Worm (Caenorhabditis elegans) whole organism, L4 larva: Measurements from ENCODE around the gene srh-92.

Experiments
- F44E2.7 ChIP-seq: fragments of 200-800 bp; sonication (Bioruptor generic); IDR thresholded peaks from 2 replicates; pipeline ENCODE4 v2.1.2; 2022; ENCODE audit warnings: missing genetic modification characterization, missing compliant biosample characterization
- F49E8.2 ChIP-seq: sonication (generic microtip); optimal IDR thresholded peaks from 2 replicates; lab custom pipeline; 2016; ENCODE audit warnings: missing compliant biosample characterization, mild to moderate bottlenecking, missing genetic modification characterization, borderline replicate concordance
- T26A8.4 ChIP-seq: fragments of 200-800 bp; sonication (Bioruptor generic); IDR thresholded peaks from 2 replicates; pipeline ENCODE4 v1.3.6; 2022; ENCODE audit warnings: missing genetic modification characterization, missing compliant biosample characterization
- Y48G9A.11 ChIP-seq: fragments of 200-800 bp; sonication (Bioruptor generic); IDR thresholded peaks from 2 replicates; pipeline ENCODE4 v1.3.6; 2022; ENCODE audit warnings: missing genetic modification reagents, missing genetic modification characterization, missing compliant biosample characterization
- Y75B8A.6 ChIP-seq: fragments of 200-800 bp; sonication (Bioruptor generic); IDR thresholded peaks from 2 replicates; pipeline ENCODE4 v1.3.6; 2022; ENCODE audit warnings: missing genetic modification reagents, missing genetic modification characterization, missing compliant biosample characterization
- aha-1 ChIP-seq: fragments of 150-350 bp; peaks from one replicate; lab custom pipeline; 2014; ENCODE audit warnings: missing biosample characterization, missing genetic modification characterization
- aly-2 ChIP-seq: sonication (generic microtip); optimal IDR thresholded peaks from 2 replicates; lab custom pipeline; 2018; ENCODE audit warnings: missing biosample characterization, missing genetic modification characterization
- ama-1 ChIP-seq: fragments of 150-350 bp; optimal IDR thresholded peaks from 2 replicates; lab custom pipeline; 2014; ENCODE audit warnings: inconsistent platforms, mixed read lengths
- arid-1 ChIP-seq: fragments of 200-800 bp; sonication (Bioruptor generic); conservative IDR thresholded peaks from 2 replicates; pipeline ENCODE4 v1.3.6; 2022; ENCODE audit warnings: missing genetic modification reagents, missing genetic modification characterization, missing compliant biosample characterization
- attf-4 ChIP-seq: sonication (generic microtip); optimal IDR thresholded peaks from 3 replicates; lab custom pipeline; 2017; ENCODE audit warnings: missing biosample characterization, missing genetic modification characterization
- ceh-20 ChIP-seq: fragments of 200-800 bp; sonication (Bioruptor generic); IDR thresholded peaks from 2 replicates; pipeline ENCODE4 v1.3.6; 2022; ENCODE audit warnings: missing genetic modification reagents, missing genetic modification characterization, missing compliant biosample characterization
- ceh-28 ChIP-seq: fragments of 150-350 bp; optimal IDR thresholded peaks from 2 replicates; lab custom pipeline; 2014; ENCODE audit warnings: missing biosample characterization, missing genetic modification reagents, missing genetic modification characterization
- ceh-62 ChIP-seq: sonication (generic microtip); optimal IDR thresholded peaks from 2 replicates; lab custom pipeline; 2017; ENCODE audit warnings: missing biosample characterization, missing genetic modification characterization
- cey-2 ChIP-seq: sonication (generic microtip); optimal IDR thresholded peaks from 3 replicates; lab custom pipeline; 2017; ENCODE audit warnings: missing genetic modification characterization, mild to moderate bottlenecking, missing compliant biosample characterization, antibody characterized with exemption, borderline replicate concordance; ENCODE audit not compliant: insufficient read depth
- daf-8 ChIP-seq: fragments of 200-800 bp; sonication (Bioruptor generic); IDR thresholded peaks from 2 replicates; pipeline ENCODE4 v1.3.6; 2022; ENCODE audit warnings: missing genetic modification characterization, missing compliant biosample characterization
- dmd-6 ChIP-seq: fragments of 200-800 bp; sonication (Bioruptor generic); IDR thresholded peaks from 2 replicates; pipeline ENCODE4 v1.3.6; 2022; ENCODE audit warnings: missing genetic modification reagents, missing genetic modification characterization, missing compliant biosample characterization
- dmd-9 ChIP-seq: fragments of 200-800 bp; sonication (Bioruptor generic); IDR thresholded peaks from 2 replicates; pipeline ENCODE4 v1.3.6; 2022; ENCODE audit warnings: missing genetic modification reagents, missing genetic modification characterization, missing compliant biosample characterization
- duxl-1 ChIP-seq: sonication (generic microtip); optimal IDR thresholded peaks from 2 replicates; lab custom pipeline; 2016; ENCODE audit warnings: mild to moderate bottlenecking, missing genetic modification characterization, moderate library complexity, missing compliant biosample characterization; ENCODE audit not compliant: poor library complexity
- lim-7 ChIP-seq: fragments of 200-800 bp; sonication (Bioruptor generic); IDR thresholded peaks from 2 replicates; pipeline ENCODE4 v1.3.6; 2022; ENCODE audit warnings: missing genetic modification characterization, missing compliant biosample characterization
- lin-1 ChIP-seq: fragments of 200-800 bp; sonication (Bioruptor generic); IDR thresholded peaks from 2 replicates; pipeline ENCODE4 v1.3.6; 2022; ENCODE audit warnings: missing genetic modification reagents, missing genetic modification characterization, missing compliant biosample characterization
- lin-38 ChIP-seq: fragments of 200-800 bp; sonication (Bioruptor generic); IDR thresholded peaks from 2 replicates; pipeline ENCODE4 v1.3.6; 2022; ENCODE audit warnings: missing genetic modification reagents, missing genetic modification characterization, missing compliant biosample characterization
- lir-3 ChIP-seq: sonication (generic microtip); optimal IDR thresholded peaks from 2 replicates; lab custom pipeline; 2016; ENCODE audit warnings: mild to moderate bottlenecking, missing genetic modification characterization, missing compliant biosample characterization
- madf-5 ChIP-seq, 2 experiments: fragments of 200-800 bp; sonication (Bioruptor generic); IDR thresholded peaks; 2 replicates each; pipeline ENCODE4 v1.3.6; 2022; ENCODE audit warnings: missing compliant biosample characterization in 2 of 2, missing genetic modification characterization in 2 of 2
- madf-9 ChIP-seq: fragments of 200-800 bp; sonication (Bioruptor generic); conservative IDR thresholded peaks from 2 replicates; pipeline ENCODE4 v1.3.6; 2022; ENCODE audit warnings: missing genetic modification reagents, missing genetic modification characterization, missing compliant biosample characterization
- mdl-1 ChIP-seq, 2 experiments: fragments of 150-350 bp in 1 of 2; sonication (generic microtip) in 1 of 2; optimal IDR thresholded peaks; 2 replicates each; lab custom pipeline; 2014 to 2017; ENCODE audit warnings: missing biosample characterization in 2 of 2, missing genetic modification characterization in 2 of 2
- mdt-29 ChIP-seq: fragments of 200-800 bp; sonication (Bioruptor generic); IDR thresholded peaks from 2 replicates; pipeline ENCODE4 v1.3.6; 2022; ENCODE audit warnings: missing genetic modification reagents, missing genetic modification characterization, missing compliant biosample characterization
- mes-2 ChIP-seq: sonication (generic microtip); optimal IDR thresholded peaks from 2 replicates; lab custom pipeline; 2016; ENCODE audit warnings: missing genotype, mild to moderate bottlenecking, missing genetic modification characterization, missing compliant biosample characterization; ENCODE audit not compliant: poor library complexity, severe bottlenecking
- mxl-2 ChIP-seq: fragments of 200-800 bp; sonication (Bioruptor generic); conservative IDR thresholded peaks from 2 replicates; pipeline ENCODE4 v1.3.6; 2022; ENCODE audit warnings: missing genetic modification reagents, missing genetic modification characterization, missing compliant biosample characterization
- mxl-3 ChIP-seq: fragments of 200-800 bp; sonication (Bioruptor generic); optimal IDR thresholded peaks from 2 replicates; lab custom pipeline; 2018; ENCODE audit warnings: mild to moderate bottlenecking, missing genetic modification characterization, missing compliant biosample characterization
- nhr-42 ChIP-seq: fragments of 200-800 bp; sonication (Bioruptor generic); IDR thresholded peaks from 2 replicates; pipeline ENCODE4 v1.3.6; 2022; ENCODE audit warnings: missing genetic modification characterization, missing compliant biosample characterization
- pha-4 ChIP-seq, 2 experiments: fragments of 150-350 bp in 1 of 2; fragments of 200-800 bp in 1 of 2; sonication (Bioruptor generic) in 1 of 2; IDR thresholded peaks in 1 of 2; optimal IDR thresholded peaks in 1 of 2; 2 replicates each; pipeline versions ENCODE4 v1.3.6 to Lab custom; 2014 to 2022; ENCODE audit warnings: missing genetic modification characterization in 2 of 2, missing genetic modification reagents in 2 of 2, missing biosample characterization in 1 of 2, missing compliant biosample characterization in 1 of 2
- set-16 ChIP-seq: fragments of 200-800 bp; sonication (Bioruptor generic); IDR thresholded peaks from 2 replicates; pipeline ENCODE4 v1.3.6; 2022; ENCODE audit warnings: missing genetic modification reagents, missing genetic modification characterization, missing compliant biosample characterization
- skn-1 ChIP-seq: fragments of 150-350 bp; optimal IDR thresholded peaks from 2 replicates; lab custom pipeline; 2014; ENCODE audit warnings: missing biosample characterization, missing genetic modification characterization
- snpc-1.2 ChIP-seq: fragments of 200-800 bp; sonication (Bioruptor generic); IDR thresholded peaks from 2 replicates; pipeline ENCODE4 v1.3.6; 2022; ENCODE audit warnings: missing genetic modification reagents, missing genetic modification characterization, missing compliant biosample characterization
- spr-1 ChIP-seq: sonication (generic microtip); optimal IDR thresholded peaks from 2 replicates; lab custom pipeline; 2016; ENCODE audit warnings: mild to moderate bottlenecking, missing genetic modification characterization, missing compliant biosample characterization
- spr-3 ChIP-seq: fragments of 200-800 bp; sonication (Bioruptor generic); optimal IDR thresholded peaks from 2 replicates; lab custom pipeline; 2018; ENCODE audit warnings: mild to moderate bottlenecking, missing genetic modification characterization, missing compliant biosample characterization
- ztf-11 ChIP-seq: fragments of 150-350 bp; optimal IDR thresholded peaks from 2 replicates; lab custom pipeline; 2014; ENCODE audit warnings: missing biosample characterization, missing genetic modification characterization

The srh-92 gene

ce11 chrV:7432441-7433146 lies 28.2 kb downstream of the srh-92 start (continued):
- TF ChIP-seq nhr-42 (no peak), Y75B8A.6 (0 out of 2 replicates have a peak, but pooled peaks have one; percentile 27), daf-8 (GFP tag; lab: Robert Waterston, UW) (0 out of 2 replicates have a peak, but pooled peaks have one; percentile 50), pha-4 (GFP tag; IDR thresholded peaks at IDR 0.05; lab: Robert Waterston, UW) (peak; percentile 39; the same call in 1 of the 2 replicates), pha-4 (tag; optimal IDR thresholded peaks at IDR 0.05; lab: Kevin White, UChicago) (no peak), mdt-29 (GFP tag; lab: Robert Waterston, UW) (0 out of 2 replicates have a peak, but pooled peaks have one; percentile 6), lin-38 (GFP tag; lab: Robert Waterston, UW) (peak; percentile 47), spr-1 (tag; lab: Kevin White, UChicago) (peak; percentile 40), dmd-9 (GFP tag; lab: Robert Waterston, UW) (no peak), skn-1 (tag; lab: Kevin White, UChicago) (no peak), ceh-62 (no peak), lir-3 (tag; lab: Kevin White, UChicago) (no peak), T26A8.4 (GFP tag; lab: Robert Waterston, UW) (peak; percentile 61; the same call in 1 of the 2 replicates), set-16 (no peak), ama-1 (lab: Kevin White, UChicago) (peak; percentile 73), dmd-6 (GFP tag; lab: Robert Waterston, UW) (peak; percentile 25), lin-1 (GFP tag; lab: Robert Waterston, UW) (peak; percentile 58; the same call in 1 of the 2 replicates), mes-2 (peak; percentile 29)

ce11 chrV:7431016-7431415 lies 29.8 kb downstream of the srh-92 start, which contains the start of gene srw-71:
Gene srw-71 (minus strand): TSS chrV:7431116.
- TF ChIP-seq mxl-3 (no peak), ceh-28 (tag; lab: Kevin White, UChicago) (no peak), aha-1 (tag; lab: Kevin White, UChicago) (peak; percentile 11), snpc-1.2 (GFP tag; lab: Robert Waterston, UW) (no peak)
- TF ChIP-seq, all 104 proteins: peak for 1

ce11 chrV:7428880-7429279 lies 31.9 kb downstream of the srh-92 start, which contains the start of gene srw-69:
Gene srw-69 (minus strand): TSS chrV:7428980.
- TF ChIP-seq cey-2 (tag; lab: Kevin White, UChicago) (no peak), F44E2.7 (no peak), spr-3 (no peak)

ce11 chrV:7426594-7426993 lies 34.2 kb downstream of the srh-92 start, which contains the start of gene srw-68:
Gene srw-68 (minus strand): TSS chrV:7426694.
- TF ChIP-seq ztf-11 (tag; lab: Kevin White, UChicago) (no peak), mdl-1 (tag; optimal IDR thresholded peaks at IDR 0.05; lab: Kevin White, UChicago) (no peak), spr-1 (tag; lab: Kevin White, UChicago) (no peak), duxl-1 (no peak), madf-5 (GFP tag; IDR thresholded peaks at IDR 0.05; lab: Robert Waterston, UW) (no peak), arid-1 (no peak), ceh-20 (GFP tag; lab: Robert Waterston, UW) (no peak), mxl-2 (GFP tag; lab: Robert Waterston, UW) (no peak), madf-9 (no peak), F49E8.2 (tag; lab: Kevin White, UChicago) (no peak), skn-1 (tag; lab: Kevin White, UChicago) (no peak), Y48G9A.11 (no peak), aly-2 (tag; lab: Kevin White, UChicago) (no peak), lim-7 (GFP tag; lab: Robert Waterston, UW) (no peak), attf-4 (no peak), Y75B8A.6 (no peak), lin-1 (GFP tag; lab: Robert Waterston, UW) (no peak)
